Fruit fly (Drosophila melanogaster): ENCODE results near the gene mRpS34.
A peak's percentile ranks its signal among the peaks of the same experiment; 100 is the strongest.

mRpS34 gene

DNA sequence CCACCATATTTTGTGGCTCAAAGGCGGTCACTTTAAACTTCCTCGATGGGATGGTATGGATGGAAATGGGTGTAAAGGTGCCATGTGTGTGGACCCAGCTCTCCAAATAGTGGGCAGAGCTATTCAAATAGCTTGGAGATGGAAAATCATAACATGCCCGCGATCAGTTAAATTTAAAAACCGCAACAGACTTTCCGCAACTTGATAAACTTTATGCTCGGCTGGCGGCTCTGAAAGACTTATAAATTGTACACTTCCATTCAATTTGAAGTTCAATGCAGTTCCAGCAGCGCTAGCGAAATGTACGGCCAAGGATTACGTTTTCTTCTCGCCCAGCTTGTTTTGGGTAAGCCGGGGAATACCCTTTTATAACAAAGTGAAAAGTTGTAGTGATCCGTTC is 1.9 kb upstream of the mRpS34 start, which contains the start of gene CG33257:
CG33257 (plus strand) TSS at position 301 of the 400 bp plus-strand sequence.
- TF ChIP-seq HLH106 (tag; optimal IDR thresholded peaks at IDR 0.05): no peak
- no peak for TF ChIP-seq Mio (GFP tag; optimal IDR thresholded peaks at IDR 0.05)
- no peak for TF ChIP-seq Hr78 (GFP tag; optimal IDR thresholded peaks at IDR 0.05)
- no peak for TF ChIP-seq woc (GFP tag; optimal IDR thresholded peaks at IDR 0.05)
- TF ChIP-seq dl (GFP tag; optimal IDR thresholded peaks at IDR 0.05; ENCODE audit: insufficient read depth in 1 of 2, partially characterized antibody in 2 of 2): no peak
- TF ChIP-seq Hnf4 (GFP tag; optimal IDR thresholded peaks at IDR 0.05): no peak
- no peak for TF ChIP-seq pan (optimal IDR thresholded peaks at IDR 0.05)
- TF ChIP-seq brk (GFP tag; optimal IDR thresholded peaks at IDR 0.05): no peak
- no peak for TF ChIP-seq Hr83 (GFP tag; optimal IDR thresholded peaks at IDR 0.05; ENCODE audit: poor library complexity, severe bottlenecking)
- no peak for TF ChIP-seq Rel (GFP tag; optimal IDR thresholded peaks at IDR 0.05)
- TF ChIP-seq Rel (tag; optimal IDR thresholded peaks at IDR 0.05): no peak
- no peak for TF ChIP-seq ey (GFP tag; optimal IDR thresholded peaks at IDR 0.05)
- TF ChIP-seq Abd-B (GFP tag; optimal IDR thresholded peaks at IDR 0.05): no peak
- no peak for TF ChIP-seq sv (GFP tag; optimal IDR thresholded peaks at IDR 0.05)
- TF ChIP-seq Dfd (GFP tag; optimal IDR thresholded peaks at IDR 0.05): no peak
- no peak for TF ChIP-seq dsf (GFP tag; optimal IDR thresholded peaks at IDR 0.05; ENCODE audit: borderline replicate concordance)
- no peak for TF ChIP-seq rgr (GFP tag; optimal IDR thresholded peaks at IDR 0.05)
- no peak for TF ChIP-seq Sp1 (GFP tag; optimal IDR thresholded peaks at IDR 0.05)
- TF ChIP-seq OdsH (GFP tag; optimal IDR thresholded peaks at IDR 0.05): no peak

DNA sequence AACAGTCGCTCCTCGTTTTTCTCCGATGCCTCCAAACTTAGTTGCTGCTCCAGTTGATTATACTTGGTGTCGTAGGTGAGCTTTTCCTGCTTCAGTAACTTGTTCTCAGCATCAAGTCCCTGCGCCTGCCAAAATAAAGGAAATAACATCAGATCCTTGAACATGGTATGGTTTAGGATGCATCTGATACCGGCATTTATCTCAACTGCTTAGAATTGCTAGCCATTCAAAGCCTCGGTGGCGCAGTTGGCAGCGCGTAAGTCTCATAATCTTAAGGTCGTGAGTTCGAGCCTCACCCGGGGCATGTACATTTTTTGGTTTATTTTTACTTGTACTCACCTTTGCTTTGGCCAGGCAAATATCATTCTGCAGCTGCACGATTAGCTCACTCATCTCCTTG is 1.8 kb downstream of the mRpS34 start:
- TF ChIP-seq N (GFP tag; optimal IDR thresholded peaks at IDR 0.05) (no peak), Dif (GFP tag; optimal IDR thresholded peaks at IDR 0.05; ENCODE audit: partially characterized antibody) (no peak), ey (GFP tag; optimal IDR thresholded peaks at IDR 0.05) (no peak), Hnf4 (GFP tag; optimal IDR thresholded peaks at IDR 0.05) (no peak), sv (GFP tag; optimal IDR thresholded peaks at IDR 0.05) (no peak), usp (GFP tag; optimal IDR thresholded peaks at IDR 0.05) (no peak), OdsH (GFP tag; optimal IDR thresholded peaks at IDR 0.05) (no peak), sage (GFP tag; optimal IDR thresholded peaks at IDR 0.05) (no peak), Rel (GFP tag; optimal IDR thresholded peaks at IDR 0.05) (no peak), Rel (tag; optimal IDR thresholded peaks at IDR 0.05) (no peak), dl (GFP tag; optimal IDR thresholded peaks at IDR 0.05; ENCODE audit: insufficient read depth in 1 of 2, partially characterized antibody in 2 of 2) (no peak), rgr (GFP tag; optimal IDR thresholded peaks at IDR 0.05) (no peak)

- TF ChIP-seq usp (GFP tag; optimal IDR thresholded peaks at IDR 0.05) (no peak), jim (GFP tag; optimal IDR thresholded peaks at IDR 0.05) (no peak), Rel (GFP tag; optimal IDR thresholded peaks at IDR 0.05) (no peak), Rel (tag; optimal IDR thresholded peaks at IDR 0.05) (peak; percentile 60)
Measured at dm6 chr3L:16351770-16352429, 4.0 kb downstream of the mRpS34 start, which contains the start of the genes Golgin104 and Tcs3. Gene Golgin104, minus strand, starts transcription at chr3L:16351951. Gene Tcs3, plus strand, starts transcription at chr3L:16351991.

DNA sequence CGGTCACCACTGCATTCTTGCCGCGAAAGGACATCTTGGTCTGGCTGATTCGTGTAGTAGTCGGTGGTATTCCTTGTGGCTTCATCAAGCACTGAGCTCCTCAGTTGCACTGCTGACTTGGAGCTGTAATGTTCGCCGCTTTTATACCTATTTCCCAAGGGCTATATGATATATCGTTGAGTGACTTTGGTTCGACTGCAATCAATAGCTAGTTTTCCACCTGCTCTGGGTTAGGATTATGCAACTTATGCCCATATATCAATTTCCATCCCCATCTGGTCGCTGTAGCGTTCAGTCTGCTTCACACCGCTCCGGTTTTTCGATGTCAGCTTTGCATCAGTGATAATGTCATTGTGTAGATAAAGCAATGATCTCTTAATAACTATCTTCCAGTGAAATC is 6.3 kb downstream of the mRpS34 start, which contains the start of gene Pdh:
Pdh (minus strand) TSS at position 101 of the 400 bp plus-strand sequence.
- TF ChIP-seq CrebA (GFP tag; optimal IDR thresholded peaks at IDR 0.05; ENCODE audit: borderline replicate concordance): no peak
- no peak for TF ChIP-seq Myc (optimal IDR thresholded peaks at IDR 0.05)
- TF ChIP-seq dl (GFP tag; optimal IDR thresholded peaks at IDR 0.05; ENCODE audit: insufficient read depth in 1 of 2, partially characterized antibody in 2 of 2): no peak
- no peak for TF ChIP-seq dmrt93B (GFP tag; optimal IDR thresholded peaks at IDR 0.05)
- no peak for TF ChIP-seq Dfd (GFP tag; optimal IDR thresholded peaks at IDR 0.05)

dm6 chr3L:16356171-16356765 is 8.4 kb downstream of the mRpS34 start:
- TF ChIP-seq sage (GFP tag; optimal IDR thresholded peaks at IDR 0.05): no peak
- TF ChIP-seq Dif (GFP tag; optimal IDR thresholded peaks at IDR 0.05; ENCODE audit: partially characterized antibody): peak; percentile 27
- TF ChIP-seq Vsx2 (GFP tag; optimal IDR thresholded peaks at IDR 0.05; ENCODE audit: partially characterized antibody): peak; percentile 84
- TF ChIP-seq Abd-B (GFP tag; optimal IDR thresholded peaks at IDR 0.05): no peak
- TF ChIP-seq usp (GFP tag; optimal IDR thresholded peaks at IDR 0.05): no peak
- TF ChIP-seq HLH106 (tag; optimal IDR thresholded peaks at IDR 0.05): no peak
- no peak for TF ChIP-seq Sp1 (GFP tag; optimal IDR thresholded peaks at IDR 0.05)
- no peak for TF ChIP-seq Hr83 (GFP tag; optimal IDR thresholded peaks at IDR 0.05; ENCODE audit: poor library complexity, severe bottlenecking)
- no peak for TF ChIP-seq Rel (GFP tag; optimal IDR thresholded peaks at IDR 0.05)
- no peak for TF ChIP-seq Rel (tag; optimal IDR thresholded peaks at IDR 0.05)
- TF ChIP-seq Mio (GFP tag; optimal IDR thresholded peaks at IDR 0.05): no peak
- TF ChIP-seq CG9705 (GFP tag; optimal IDR thresholded peaks at IDR 0.05): no peak
- TF ChIP-seq h (GFP tag; optimal IDR thresholded peaks at IDR 0.05): no peak
- no peak for TF ChIP-seq dmrt93B (GFP tag; optimal IDR thresholded peaks at IDR 0.05)

All from whole organism, wandering third instar larva.